Fruit fly (Drosophila melanogaster): ENCODE results near the gene eRF3.
A peak's percentile ranks its signal among the peaks of the same experiment; 100 is the strongest.

Gene eRF3

DNA sequence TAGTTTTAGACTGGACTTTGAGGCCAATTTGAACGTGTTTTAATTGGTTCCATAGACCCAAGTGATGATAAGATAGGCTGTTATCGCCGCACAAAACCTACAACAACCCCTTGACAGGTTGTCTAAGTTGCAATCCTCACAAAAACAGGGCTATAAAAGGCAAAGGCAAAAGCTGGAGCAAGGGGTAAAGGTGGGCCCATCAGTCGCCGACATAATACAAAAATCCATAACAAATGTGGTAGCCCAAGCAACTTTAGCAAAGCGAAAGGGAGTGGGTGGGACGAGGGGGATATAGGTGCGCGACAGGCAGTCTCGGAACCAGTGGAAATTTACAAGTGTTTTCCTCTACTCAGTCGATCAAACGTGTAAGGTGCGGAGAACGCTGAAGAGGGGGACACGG lies 29.8 kb downstream of the eRF3 start (continued):
- peak; percentile 9; the same call in 1 of the 2 replicates for TF ChIP-seq slbo (GFP tag; IDR thresholded peaks at IDR 0.05)
- no peak for TF ChIP-seq CG30403 (GFP tag; optimal IDR thresholded peaks at IDR 0.05)
- TF ChIP-seq usp (GFP tag; optimal IDR thresholded peaks at IDR 0.05), result no peak
- TF ChIP-seq nerfin-1 (tag; optimal IDR thresholded peaks at IDR 0.05), result no peak
- no peak for TF ChIP-seq CG3407 (GFP tag; optimal IDR thresholded peaks at IDR 0.05)
- no peak for TF ChIP-seq CG31365 (tag; optimal IDR thresholded peaks at IDR 0.05)
- TF ChIP-seq CkIIα-i1 (GFP tag; IDR thresholded peaks at IDR 0.05), result no peak
- peak; percentile 76 for TF ChIP-seq NFAT (GFP tag; IDR thresholded peaks at IDR 0.05)
- TF ChIP-seq ken (GFP tag; IDR thresholded peaks at IDR 0.05), result no peak
- TF ChIP-seq E2f2 (GFP tag; IDR thresholded peaks at IDR 0.05), result 0 out of 2 replicates have a peak, but pooled peaks have one; percentile 8
- no peak for TF ChIP-seq Scr (GFP tag; IDR thresholded peaks at IDR 0.05; ENCODE audit: partially characterized antibody)
- peak; percentile 2 for TF ChIP-seq Nf-YC (tag; optimal IDR thresholded peaks at IDR 0.05)
- no peak for TF ChIP-seq Chrac-16 (GFP tag; optimal IDR thresholded peaks at IDR 0.05)
- TF ChIP-seq Pdp1 (GFP tag; optimal IDR thresholded peaks at IDR 0.05), result peak in 1 of 2 experiments; percentile 1
- TF ChIP-seq CG6813 (GFP tag; optimal IDR thresholded peaks at IDR 0.05), result no peak
- no peak for TF ChIP-seq gce (GFP tag; IDR thresholded peaks at IDR 0.05)
- peak; percentile 14 for TF ChIP-seq ash1 (GFP tag; optimal IDR thresholded peaks at IDR 0.05)
- TF ChIP-seq fd102C (GFP tag; optimal IDR thresholded peaks at IDR 0.05), result no peak
- TF ChIP-seq Camta (GFP tag; optimal IDR thresholded peaks at IDR 0.05), result no peak
- no peak for TF ChIP-seq CG30020 (tag; optimal IDR thresholded peaks at IDR 0.05)
- TF ChIP-seq HLH54F (GFP tag; optimal IDR thresholded peaks at IDR 0.05), result no peak
- TF ChIP-seq so (GFP tag; IDR thresholded peaks at IDR 0.05), result no peak
- no peak for TF ChIP-seq org-1 (GFP tag; optimal IDR thresholded peaks at IDR 0.05)
- no peak for TF ChIP-seq cwo (GFP tag; optimal IDR thresholded peaks at IDR 0.05)
- TF ChIP-seq lab (GFP tag; optimal IDR thresholded peaks at IDR 0.05), result peak; percentile 66
- peak; percentile 5 for TF ChIP-seq CG3281 (GFP tag; optimal IDR thresholded peaks at IDR 0.05)
- no peak for TF ChIP-seq CG17385 (GFP tag; optimal IDR thresholded peaks at IDR 0.05)
- no peak for TF ChIP-seq CG7928 (GFP tag; optimal IDR thresholded peaks at IDR 0.05)
- peak; percentile 32 for TF ChIP-seq Hey (tag; optimal IDR thresholded peaks at IDR 0.05)
- no peak for TF ChIP-seq ase (GFP tag; IDR thresholded peaks at IDR 0.05)
- TF ChIP-seq GATAe (GFP tag; conservative IDR thresholded peaks at IDR 0.05), result peak; percentile 33; the same call in 1 of the 2 replicates
- TF ChIP-seq seq (GFP tag; IDR thresholded peaks at IDR 0.05), result 0 out of 2 replicates have a peak, but pooled peaks have one; percentile 22
- TF ChIP-seq CG1603 (tag; optimal IDR thresholded peaks at IDR 0.05), result no peak
- peak; percentile 31; the same call in 1 of the 2 replicates for TF ChIP-seq CG9932 (GFP tag; IDR thresholded peaks at IDR 0.05)
- TF ChIP-seq CG5953 (GFP tag; IDR thresholded peaks at IDR 0.05), result 0 out of 2 replicates have a peak, but pooled peaks have one; percentile 8
- TF ChIP-seq CG12769 (tag; optimal IDR thresholded peaks at IDR 0.05), result peak; percentile 40
- TF ChIP-seq CG1024 (GFP tag; IDR thresholded peaks at IDR 0.05), result no peak
- TF ChIP-seq danr (GFP tag; IDR thresholded peaks at IDR 0.05), result no peak
- no peak for TF ChIP-seq Atf-2 (GFP tag; optimal IDR thresholded peaks at IDR 0.05)
- TF ChIP-seq Mes4 (GFP tag; optimal IDR thresholded peaks at IDR 0.05), result no peak
- TF ChIP-seq mirr (GFP tag; optimal IDR thresholded peaks at IDR 0.05), result peak; percentile 55
- peak; percentile 13 for TF ChIP-seq CG18599 (GFP tag; optimal IDR thresholded peaks at IDR 0.05)
- no peak for TF ChIP-seq gsb-n (tag; optimal IDR thresholded peaks at IDR 0.05)
- TF ChIP-seq CG8290 (GFP tag; optimal IDR thresholded peaks at IDR 0.05), result no peak
- TF ChIP-seq CG8290 (tag; optimal IDR thresholded peaks at IDR 0.05), result peak in 1 of 2 experiments; percentile 26
- 0 out of 3 replicates have a peak, but pooled peaks have one; percentile 14 for TF ChIP-seq sr (GFP tag; IDR thresholded peaks at IDR 0.05)
- no peak for TF ChIP-seq tna (GFP tag; IDR thresholded peaks at IDR 0.05; ENCODE audit: partially characterized antibody)
- peak; percentile 35 for TF ChIP-seq D19B (GFP tag; optimal IDR thresholded peaks at IDR 0.05)
- TF ChIP-seq br (optimal IDR thresholded peaks at IDR 0.05), result no peak
- no peak for TF ChIP-seq knrl (GFP tag; IDR thresholded peaks at IDR 0.05; ENCODE audit: partially characterized antibody)
- TF ChIP-seq Deaf1 (tag; optimal IDR thresholded peaks at IDR 0.05), result no peak
- no peak for TF ChIP-seq lmd (GFP tag; IDR thresholded peaks at IDR 0.05)

Measured in whole organism, embryonic.